Worm (Caenorhabditis elegans) whole organism, midembryonic: ENCODE data around the gene ZC404.16.

ENCODE experiments used
- cog-1 ChIP-seq: sonication (generic microtip); optimal IDR thresholded peaks from 2 replicates; lab custom pipeline; 2016; ENCODE audit warnings: missing genetic modification characterization, missing compliant biosample characterization
- flt-1 ChIP-seq: fragments of 200-800 bp; sonication (Bioruptor generic); IDR thresholded peaks from 2 replicates; pipeline ENCODE4 v1.3.6; 2022; ENCODE audit warnings: missing genetic modification characterization, missing compliant biosample characterization
- med-1 ChIP-seq: sonication (generic microtip); optimal IDR thresholded peaks from 2 replicates; lab custom pipeline; 2017; ENCODE audit warnings: missing genetic modification characterization, mild to moderate bottlenecking, missing compliant biosample characterization, antibody characterized with exemption, missing genetic modification reagents; ENCODE audit not compliant: insufficient read depth
- tab-1 ChIP-seq: fragments of 200-800 bp; sonication (Bioruptor generic); IDR thresholded peaks from 2 replicates; pipeline ENCODE4 v1.3.6; 2022; ENCODE audit warnings: missing genetic modification characterization, missing compliant biosample characterization
- ztf-23 ChIP-seq: fragments of 200-800 bp; sonication (Bioruptor generic); IDR thresholded peaks from 2 replicates; pipeline ENCODE4 v1.3.6; 2022; ENCODE audit warnings: missing genetic modification reagents, missing genetic modification characterization, missing compliant biosample characterization

- TF ChIP-seq flt-1 (GFP tag; lab: Robert Waterston, UW) (no peak), cog-1 (tag; lab: Kevin White, UChicago) (no peak), ztf-23 (GFP tag; lab: Robert Waterston, UW) (no peak), tab-1 (GFP tag; lab: Robert Waterston, UW) (no peak), med-1 (GFP tag; lab: Kevin White, UChicago) (no peak)
Measured at ce11 chrV:6778457-6778856, 4.8 kb upstream of the ZC404.16 start.
